Worm (Caenorhabditis elegans) whole organism, late embryonic: ENCODE data around the gene F59A6.13.

Source experiments
- ceh-18 ChIP-seq: sonication (generic microtip); optimal IDR thresholded peaks from 2 replicates; lab custom pipeline; 2016; ENCODE audit warnings: missing genetic modification characterization, missing compliant biosample characterization
- nhr-11 ChIP-seq: fragments of 150-350 bp; optimal IDR thresholded peaks from 2 replicates; lab custom pipeline; 2014; ENCODE audit warnings: missing biosample characterization, missing genetic modification characterization
- syd-9 ChIP-seq: sonication (generic microtip); optimal IDR thresholded peaks from 2 replicates; lab custom pipeline; 2016; ENCODE audit warnings: mild to moderate bottlenecking, missing genetic modification characterization, moderate library complexity, missing compliant biosample characterization

DNA sequence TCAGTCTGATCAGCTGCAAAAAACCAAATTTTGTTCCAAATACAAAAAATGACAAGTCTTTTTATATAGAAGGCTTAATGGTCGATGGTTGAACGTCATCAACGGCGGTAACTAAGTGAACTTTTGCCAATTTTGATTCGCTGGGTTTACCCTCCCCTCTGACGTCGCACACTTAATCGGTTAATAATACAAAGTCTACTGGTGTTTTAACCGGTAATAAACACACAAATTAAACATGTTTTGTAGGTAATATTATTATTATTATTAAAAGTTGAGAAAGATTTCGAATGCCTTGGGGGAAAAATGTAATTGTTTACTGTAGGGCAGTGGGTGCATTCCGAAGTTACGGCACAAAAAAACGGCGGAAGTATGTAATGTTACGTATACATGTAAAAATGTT is 38.1 kb downstream of the F59A6.13 start, which contains the start of gene pho-12:
- TF ChIP-seq nhr-11 (tag; lab: Kevin White, UChicago) (no peak), ceh-18 (tag; lab: Kevin White, UChicago) (no peak), syd-9 (tag; lab: Kevin White, UChicago) (no peak)
